Fruit fly (Drosophila melanogaster): ENCODE results near the gene KrT95D.
A peak's percentile ranks its signal among the peaks of the same experiment; 100 is the strongest.

Gene KrT95D

DNA sequence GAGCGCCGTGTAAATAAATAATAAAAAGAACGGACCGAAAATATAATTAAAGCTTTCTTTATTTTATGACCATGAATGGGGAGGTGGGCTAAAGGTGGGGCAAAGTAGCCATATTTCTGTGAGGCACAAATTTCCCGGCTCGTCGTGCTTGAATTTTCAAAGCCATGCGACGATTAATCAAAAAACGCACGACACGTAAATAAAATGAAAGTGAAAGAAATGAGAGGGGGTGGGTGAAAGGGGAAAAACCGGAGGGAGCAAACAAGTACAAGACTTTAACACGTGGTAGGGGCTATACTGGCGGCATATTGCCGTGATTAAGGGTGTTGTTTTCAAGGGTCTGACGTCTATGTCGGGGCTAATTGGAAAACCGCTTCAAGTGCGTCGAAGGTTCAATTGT lies 30.5 kb downstream of the KrT95D start:
- no peak for TF ChIP-seq pdm3 (GFP tag; optimal IDR thresholded peaks at IDR 0.05)
- no peak for TF ChIP-seq CG6854 (GFP tag; optimal IDR thresholded peaks at IDR 0.05)
- peak; percentile 4 for TF ChIP-seq fkh (GFP tag; optimal IDR thresholded peaks at IDR 0.05)

dm6 chr3R:23996224-23996623 lies 35.4 kb downstream of the KrT95D start, which contains the start of gene LSm3:
LSm3 (plus strand) TSS chr3R:23996262.
- TF ChIP-seq fd59A (GFP tag; optimal IDR thresholded peaks at IDR 0.05) (no peak), Sox14 (GFP tag; optimal IDR thresholded peaks at IDR 0.05) (peak; percentile 13), topi (GFP tag; optimal IDR thresholded peaks at IDR 0.05) (peak; percentile 6), net (GFP tag; optimal IDR thresholded peaks at IDR 0.05) (no peak), esn (GFP tag; optimal IDR thresholded peaks at IDR 0.05) (peak; percentile 10), Eip78C (GFP tag) (peak; percentile 39)

DNA sequence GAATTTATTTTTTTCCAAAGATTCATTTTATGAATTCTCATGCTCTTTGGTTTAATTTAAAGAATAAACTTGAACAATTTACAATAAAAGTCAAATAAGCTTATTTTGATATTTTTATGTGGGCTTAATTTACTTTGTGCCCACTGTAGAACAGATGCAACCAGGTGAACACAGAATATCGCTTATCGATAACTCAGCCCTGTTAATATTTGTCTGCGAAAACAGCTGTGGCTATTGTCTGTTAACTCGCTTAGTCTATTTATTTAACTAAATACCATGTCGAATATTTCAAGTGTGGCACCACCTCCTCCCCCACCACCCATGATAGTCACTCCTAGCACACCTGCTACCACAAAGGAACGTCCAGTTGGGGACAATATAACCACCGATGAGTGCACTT lies 36.2 kb downstream of the KrT95D start, which contains the start of gene CG33108:
TSS of gene CG33108 (plus strand) at position 200 of the 400 bp plus-strand sequence.
- TF ChIP-seq fkh (GFP tag; optimal IDR thresholded peaks at IDR 0.05) (peak; percentile 55), CG3919 (GFP tag; optimal IDR thresholded peaks at IDR 0.05) (no peak)

- TF ChIP-seq CG8319 (GFP tag; optimal IDR thresholded peaks at IDR 0.05), result no peak
- TF ChIP-seq Sox102F (GFP tag; optimal IDR thresholded peaks at IDR 0.05), result no peak
- TF ChIP-seq CG11902 (GFP tag; optimal IDR thresholded peaks at IDR 0.05), result no peak
- TF ChIP-seq Ets21C (GFP tag; optimal IDR thresholded peaks at IDR 0.05), result no peak
- no peak for TF ChIP-seq Hr39 (GFP tag; optimal IDR thresholded peaks at IDR 0.05)
- TF ChIP-seq salr (GFP tag; optimal IDR thresholded peaks at IDR 0.05), result no peak
- TF ChIP-seq svp (GFP tag), result no peak
- no peak for TF ChIP-seq CG6792 (GFP tag; optimal IDR thresholded peaks at IDR 0.05)
- TF ChIP-seq ss (GFP tag; optimal IDR thresholded peaks at IDR 0.05), result no peak
- TF ChIP-seq CG6854 (GFP tag; optimal IDR thresholded peaks at IDR 0.05), result no peak
- TF ChIP-seq net (GFP tag; optimal IDR thresholded peaks at IDR 0.05), result no peak
- no peak for TF ChIP-seq vri (GFP tag; optimal IDR thresholded peaks at IDR 0.05)
These were observed 37.0 kb downstream of the KrT95D start for dm6 chr3R:23994578-23994977.

dm6 chr3R:23992823-23993797 lies 38.5 kb downstream of the KrT95D start, which contains the start of the genes Epp and Rab7:
Epp (minus strand) TSS chr3R:23992916.
Rab7 (plus strand) TSS chr3R:23993008.
- no peak for TF ChIP-seq eg (GFP tag; IDR thresholded peaks at IDR 0.05)
- TF ChIP-seq CG3919 (GFP tag; optimal IDR thresholded peaks at IDR 0.05), result peak; percentile 48
- TF ChIP-seq CG6276 (GFP tag; optimal IDR thresholded peaks at IDR 0.05), result no peak
- TF ChIP-seq pdm3 (GFP tag; optimal IDR thresholded peaks at IDR 0.05), result no peak
- TF ChIP-seq Smox (GFP tag; optimal IDR thresholded peaks at IDR 0.05), result no peak
- TF ChIP-seq Eip78C (GFP tag), result peak; percentile 74
- TF ChIP-seq CG10669 (GFP tag; optimal IDR thresholded peaks at IDR 0.05), result no peak
- TF ChIP-seq Lpt (GFP tag; optimal IDR thresholded peaks at IDR 0.05), result no peak
- peak; percentile 64 for TF ChIP-seq esn (GFP tag; optimal IDR thresholded peaks at IDR 0.05)
- TF ChIP-seq Sox14 (GFP tag; optimal IDR thresholded peaks at IDR 0.05), result peak; percentile 82
- peak; percentile 54 for TF ChIP-seq CG6808 (GFP tag; optimal IDR thresholded peaks at IDR 0.05)
- peak; percentile 60 for TF ChIP-seq topi (GFP tag; optimal IDR thresholded peaks at IDR 0.05)
- TF ChIP-seq fkh (GFP tag; optimal IDR thresholded peaks at IDR 0.05), result peak; percentile 45
- no peak for TF ChIP-seq CG16779 (tag; optimal IDR thresholded peaks at IDR 0.05)
- peak; percentile 39 for TF ChIP-seq Eip75B (GFP tag; optimal IDR thresholded peaks at IDR 0.05)
- TF ChIP-seq Eip93F (GFP tag; optimal IDR thresholded peaks at IDR 0.05), result no peak
- TF ChIP-seq ss (GFP tag; optimal IDR thresholded peaks at IDR 0.05), result peak; percentile 80 to 81
- no peak for TF ChIP-seq Sox15 (GFP tag; optimal IDR thresholded peaks at IDR 0.05)
- no peak for TF ChIP-seq acj6 (GFP tag; optimal IDR thresholded peaks at IDR 0.05)
- peak; percentile 53 for TF ChIP-seq net (GFP tag; optimal IDR thresholded peaks at IDR 0.05)
- no peak for TF ChIP-seq fd85E (GFP tag; optimal IDR thresholded peaks at IDR 0.05)
- no peak for TF ChIP-seq CG11902 (GFP tag; optimal IDR thresholded peaks at IDR 0.05)
- no peak for TF ChIP-seq achi (GFP tag; optimal IDR thresholded peaks at IDR 0.05)
- no peak for TF ChIP-seq Met (GFP tag; optimal IDR thresholded peaks at IDR 0.05)
- TF ChIP-seq vri (GFP tag; optimal IDR thresholded peaks at IDR 0.05), result peak; percentile 61
- no peak for TF ChIP-seq fd59A (GFP tag; optimal IDR thresholded peaks at IDR 0.05)
- TF ChIP-seq Hr4 (GFP tag; optimal IDR thresholded peaks at IDR 0.05), result no peak
- TF ChIP-seq CG6163 (GFP tag; IDR thresholded peaks at IDR 0.05), result 0 out of 3 replicates have a peak, but pooled peaks have one; percentile 35
- no peak for TF ChIP-seq CG7368 (GFP tag; optimal IDR thresholded peaks at IDR 0.05)
- no peak for TF ChIP-seq dac (GFP tag; optimal IDR thresholded peaks at IDR 0.05)
- peak; percentile 51 for TF ChIP-seq OdsH (GFP tag; optimal IDR thresholded peaks at IDR 0.05)
- TF ChIP-seq CG8632 (GFP tag; optimal IDR thresholded peaks at IDR 0.05), result peak; percentile 1

Measured in whole organism, prepupa.